Worm (Caenorhabditis elegans) whole organism, mixed stage, embryonic: Measurements from ENCODE around the gene Y64G10A.10.
A peak's percentile ranks its signal among the peaks of the same experiment; 100 is the strongest.

Experiments used
- M03D4.4 ChIP-seq: sonication (generic microtip); optimal IDR thresholded peaks from 2 replicates; lab custom pipeline; 2017; ENCODE audit warnings: mild to moderate bottlenecking, missing genetic modification characterization, missing compliant biosample characterization
- bed-3 ChIP-seq: fragments of 200-800 bp; sonication (Bioruptor generic); optimal IDR thresholded peaks from 3 replicates; lab custom pipeline; 2018; ENCODE audit warnings: mild to moderate bottlenecking, missing genetic modification characterization, moderate library complexity, missing compliant biosample characterization
- blmp-1 ChIP-seq: fragments of 150-350 bp; optimal IDR thresholded peaks from 2 replicates; lab custom pipeline; 2014; ENCODE audit warnings: missing biosample characterization, missing genetic modification characterization
- ceh-39 ChIP-seq: fragments of 150-350 bp; optimal IDR thresholded peaks from 2 replicates; lab custom pipeline; 2014; ENCODE audit warnings: missing biosample characterization, missing genetic modification characterization
- ceh-43 ChIP-seq: fragments of 200-800 bp; sonication (Bioruptor generic); optimal IDR thresholded peaks from 2 replicates; lab custom pipeline; 2018; ENCODE audit warnings: mild to moderate bottlenecking, missing genetic modification characterization, moderate library complexity, missing compliant biosample characterization
- ceh-83 ChIP-seq: fragments of 200-800 bp; sonication (Bioruptor generic); optimal IDR thresholded peaks from 2 replicates; lab custom pipeline; 2018; ENCODE audit warnings: mild to moderate bottlenecking, missing genetic modification characterization, missing compliant biosample characterization
- ces-1 ChIP-seq: fragments of 150-350 bp; optimal IDR thresholded peaks from 2 replicates; lab custom pipeline; 2014; ENCODE audit warnings: missing biosample characterization, missing genetic modification reagents, missing genetic modification characterization
- cnd-1 ChIP-seq: fragments of 200-800 bp; sonication (Bioruptor generic); optimal IDR thresholded peaks from 2 replicates; lab custom pipeline; 2018; ENCODE audit warnings: mild to moderate bottlenecking, missing genetic modification characterization, missing compliant biosample characterization
- drap-1 ChIP-seq: fragments of 200-800 bp; sonication (Bioruptor generic); optimal IDR thresholded peaks from 3 replicates; lab custom pipeline; 2018; ENCODE audit warnings: mild to moderate bottlenecking, missing genetic modification characterization, missing compliant biosample characterization
- elt-1 ChIP-seq: sonication (generic microtip); optimal IDR thresholded peaks from 2 replicates; lab custom pipeline; 2017; ENCODE audit warnings: missing genetic modification characterization, mild to moderate bottlenecking, missing compliant biosample characterization, antibody characterized with exemption, moderate library complexity, borderline replicate concordance; ENCODE audit not compliant: insufficient read depth
- elt-3 ChIP-seq: fragments of 150-350 bp; optimal IDR thresholded peaks from 2 replicates; lab custom pipeline; 2014; ENCODE audit warnings: missing biosample characterization, missing genetic modification characterization
- hlh-1 ChIP-seq: fragments of 150-350 bp; optimal IDR thresholded peaks from 2 replicates; lab custom pipeline; 2014; ENCODE audit warnings: missing biosample characterization, missing genetic modification reagents, missing genetic modification characterization
- lin-32 ChIP-seq: fragments of 200-800 bp; sonication (Bioruptor generic); optimal IDR thresholded peaks from 2 replicates; lab custom pipeline; 2018; ENCODE audit warnings: mild to moderate bottlenecking, missing genetic modification characterization, missing compliant biosample characterization
- lsy-2 ChIP-seq: fragments of 150-350 bp; optimal IDR thresholded peaks from 2 replicates; lab custom pipeline; 2014; ENCODE audit warnings: missing biosample characterization, missing genetic modification characterization
- mab-5 ChIP-seq: fragments of 150-350 bp; optimal IDR thresholded peaks from 2 replicates; lab custom pipeline; 2014; ENCODE audit warnings: missing biosample characterization, missing genetic modification characterization
- mep-1 ChIP-seq: fragments of 150-350 bp; optimal IDR thresholded peaks from 2 replicates; lab custom pipeline; 2017; ENCODE audit warnings: missing biosample characterization, missing genetic modification reagents, missing genetic modification characterization, inconsistent platforms
- mls-2 ChIP-seq: sonication (generic microtip); optimal IDR thresholded peaks from 2 replicates; lab custom pipeline; 2016; ENCODE audit warnings: mild to moderate bottlenecking, missing genetic modification characterization, moderate library complexity, missing compliant biosample characterization
- nhr-12 ChIP-seq: fragments of 150-350 bp; optimal IDR thresholded peaks from 2 replicates; lab custom pipeline; 2014; ENCODE audit warnings: missing biosample characterization, missing genetic modification characterization
- nhr-2 ChIP-seq: fragments of 150-350 bp; optimal IDR thresholded peaks from 2 replicates; lab custom pipeline; 2014; ENCODE audit warnings: missing biosample characterization, missing genetic modification characterization
- nhr-237 ChIP-seq: fragments of 150-350 bp; optimal IDR thresholded peaks from 2 replicates; lab custom pipeline; 2014; ENCODE audit warnings: missing biosample characterization, missing genetic modification characterization
- nhr-28 ChIP-seq: fragments of 150-350 bp; optimal IDR thresholded peaks from 2 replicates; lab custom pipeline; 2014; ENCODE audit warnings: missing biosample characterization, missing genetic modification characterization
- nhr-76 ChIP-seq: sonication (generic microtip); optimal IDR thresholded peaks from 2 replicates; lab custom pipeline; 2017; ENCODE audit warnings: missing biosample characterization, missing genetic modification characterization
- pha-4 ChIP-seq: fragments of 150-350 bp; optimal IDR thresholded peaks from 2 replicates; lab custom pipeline; 2018; ENCODE audit warnings: missing biosample characterization, missing genetic modification reagents, missing genetic modification characterization
- snpc-4 ChIP-seq: fragments of 150-350 bp; optimal IDR thresholded peaks from 2 replicates; lab custom pipeline; 2014; ENCODE audit warnings: missing biosample characterization, missing genetic modification characterization
- sptf-1 ChIP-seq: sonication (generic microtip); optimal IDR thresholded peaks from 2 replicates; lab custom pipeline; 2017; ENCODE audit warnings: mild to moderate bottlenecking, missing genetic modification characterization, moderate library complexity, missing compliant biosample characterization
- tbx-8 ChIP-seq: fragments of 200-800 bp; sonication (Bioruptor generic); optimal IDR thresholded peaks from 2 replicates; lab custom pipeline; 2018; ENCODE audit warnings: mild to moderate bottlenecking, missing genetic modification characterization, moderate library complexity, missing compliant biosample characterization
- unc-120 ChIP-seq: sonication (generic microtip); optimal IDR thresholded peaks from 2 replicates; lab custom pipeline; 2017; ENCODE audit warnings: missing genetic modification characterization, missing compliant biosample characterization; ENCODE audit not compliant: poor library complexity, severe bottlenecking
- unc-62 ChIP-seq: fragments of 150-350 bp; optimal IDR thresholded peaks from 2 replicates; lab custom pipeline; 2014; ENCODE audit warnings: missing biosample characterization, missing genetic modification reagents, missing genetic modification characterization
- zip-8 ChIP-seq: fragments of 150-350 bp; optimal IDR thresholded peaks from 2 replicates; lab custom pipeline; 2014; ENCODE audit warnings: missing biosample characterization, missing genetic modification characterization
- ztf-11 ChIP-seq: fragments of 150-350 bp; optimal IDR thresholded peaks from 2 replicates; lab custom pipeline; 2014; ENCODE audit warnings: missing biosample characterization, missing genetic modification characterization

Gene Y64G10A.10

ce11 chrIV:14219714-14220113, 21.5 kb downstream of the Y64G10A.10 start, which contains the start of gene sqrd-1:
sqrd-1 (plus strand) TSS chrIV:14219871.
- TF ChIP-seq unc-120 (tag; lab: Kevin White, UChicago), result no peak
- no peak for TF ChIP-seq mls-2
- TF ChIP-seq nhr-2 (tag; lab: Kevin White, UChicago), result peak; percentile 3
- no peak for TF ChIP-seq nhr-237 (tag; lab: Kevin White, UChicago)
- TF ChIP-seq ceh-43 (GFP tag; lab: Kevin White, UChicago), result no peak
- peak; percentile 52 for TF ChIP-seq elt-1 (tag; lab: Kevin White, UChicago)
- TF ChIP-seq hlh-1, result peak; percentile 71

- peak; percentile 65 for TF ChIP-seq zip-8 (tag; lab: Kevin White, UChicago)
Observed at ce11 chrIV:14218526-14218925, 22.7 kb downstream of the Y64G10A.10 start.

ce11 chrIV:14215777-14216176, 25.5 kb downstream of the Y64G10A.10 start:
- TF ChIP-seq nhr-237 (tag; lab: Kevin White, UChicago) (no peak), hlh-1 (no peak), nhr-2 (tag; lab: Kevin White, UChicago) (no peak), M03D4.4 (tag; lab: Kevin White, UChicago) (no peak), cnd-1 (tag; lab: Kevin White, UChicago) (no peak), mls-2 (no peak), bed-3 (GFP tag; lab: Kevin White, UChicago) (no peak), ceh-43 (GFP tag; lab: Kevin White, UChicago) (no peak), unc-120 (tag; lab: Kevin White, UChicago) (no peak), nhr-28 (tag; lab: Kevin White, UChicago) (no peak), mab-5 (tag; lab: Kevin White, UChicago) (no peak)

- TF ChIP-seq blmp-1, result no peak
- no peak for TF ChIP-seq ces-1 (GFP tag; lab: Kevin White, UChicago)
- no peak for TF ChIP-seq ztf-11
- TF ChIP-seq snpc-4, result no peak
- no peak for TF ChIP-seq lsy-2
- no peak for TF ChIP-seq mep-1
- no peak for TF ChIP-seq unc-62
- no peak for TF ChIP-seq nhr-12 (tag; lab: Kevin White, UChicago)
Observed at ce11 chrIV:14203162-14203561, 38.1 kb downstream of the Y64G10A.10 start, which contains the start of gene F02H6.3. F02H6.3 (plus strand) TSS chrIV:14203427.

ce11 chrIV:14196176-14196575, 45.1 kb downstream of the Y64G10A.10 start, which contains the start of gene F02H6.2:
F02H6.2 (plus strand) TSS chrIV:14196476.
- TF ChIP-seq pha-4 (tag; lab: Kevin White, UChicago) (no peak), ztf-11 (no peak), nhr-2 (tag; lab: Kevin White, UChicago) (no peak), ceh-39 (tag; lab: Kevin White, UChicago) (no peak), snpc-4 (no peak), mab-5 (tag; lab: Kevin White, UChicago) (no peak), tbx-8 (GFP tag; lab: Kevin White, UChicago) (no peak)

ce11 chrIV:14194317-14194716, 46.9 kb downstream of the Y64G10A.10 start:
- TF ChIP-seq bed-3 (GFP tag; lab: Kevin White, UChicago), result no peak
- no peak for TF ChIP-seq nhr-237 (tag; lab: Kevin White, UChicago)
- TF ChIP-seq ztf-11, result no peak
- TF ChIP-seq lin-32 (GFP tag; lab: Kevin White, UChicago), result no peak
- TF ChIP-seq nhr-28 (tag; lab: Kevin White, UChicago), result no peak

ce11 chrIV:14193196-14193595, 48.0 kb downstream of the Y64G10A.10 start, which contains the start of gene K01G12.3:
K01G12.3 (plus strand) TSS chrIV:14193496.
- TF ChIP-seq snpc-4, result no peak
- TF ChIP-seq tbx-8 (GFP tag; lab: Kevin White, UChicago), result no peak
- no peak for TF ChIP-seq nhr-76
- TF ChIP-seq cnd-1 (tag; lab: Kevin White, UChicago), result no peak
- TF ChIP-seq hlh-1, result no peak
- no peak for TF ChIP-seq M03D4.4 (tag; lab: Kevin White, UChicago)
- TF ChIP-seq ces-1 (GFP tag; lab: Kevin White, UChicago), result no peak
- TF ChIP-seq zip-8 (tag; lab: Kevin White, UChicago), result no peak
- no peak for TF ChIP-seq drap-1 (GFP tag; lab: Kevin White, UChicago)
- no peak for TF ChIP-seq nhr-2 (tag; lab: Kevin White, UChicago)
- TF ChIP-seq ztf-11, result no peak
- TF ChIP-seq sptf-1 (tag; lab: Kevin White, UChicago), result no peak
- TF ChIP-seq ceh-83 (GFP tag; lab: Kevin White, UChicago), result no peak
- TF ChIP-seq nhr-28 (tag; lab: Kevin White, UChicago), result no peak
- TF ChIP-seq ceh-39 (tag; lab: Kevin White, UChicago), result no peak
- TF ChIP-seq pha-4 (tag; lab: Kevin White, UChicago), result no peak
- TF ChIP-seq elt-3 (tag; lab: Kevin White, UChicago), result no peak
- TF ChIP-seq mls-2, result no peak
